Worm (Caenorhabditis elegans): ENCODE data around the gene dpy-8.

Gene dpy-8

ce11 chrX:5183931-5184330, 33.7 kb upstream of the dpy-8 start, which contains the start of gene T03G11.9:
T03G11.9 (plus strand) TSS chrX:5184231.
- no peak for TF ChIP-seq unc-130 (GFP tag; optimal IDR thresholded peaks at IDR 0.05)
- no peak for TF ChIP-seq dox-1 (GFP tag; IDR thresholded peaks at IDR 0.05)
- TF ChIP-seq madf-6 (GFP tag; IDR thresholded peaks at IDR 0.05), result no peak
- no peak for TF ChIP-seq chd-7 (tag; optimal IDR thresholded peaks at IDR 0.05)
- no peak for TF ChIP-seq ZK185.1 (tag; optimal IDR thresholded peaks at IDR 0.05; ENCODE audit: poor library complexity, severe bottlenecking)
- no peak for TF ChIP-seq nfya-1 (tag; optimal IDR thresholded peaks at IDR 0.05; ENCODE audit: borderline replicate concordance, insufficient read depth)
- TF ChIP-seq F57C9.4 (tag; optimal IDR thresholded peaks at IDR 0.05), result no peak
- TF ChIP-seq mes-4 (tag; optimal IDR thresholded peaks at IDR 0.05), result no peak
- no peak for TF ChIP-seq B0035.1 (tag; optimal IDR thresholded peaks at IDR 0.05)
- no peak for TF ChIP-seq F49E8.2 (tag; optimal IDR thresholded peaks at IDR 0.05; ENCODE audit: insufficient read depth)
- TF ChIP-seq nfya-2 (GFP tag; IDR thresholded peaks at IDR 0.05), result no peak
- no peak for TF ChIP-seq aptf-3 (GFP tag; IDR thresholded peaks at IDR 0.05)
- TF ChIP-seq cebp-2 (GFP tag; IDR thresholded peaks at IDR 0.05), result no peak
- no peak for TF ChIP-seq hrde-1 (tag; optimal IDR thresholded peaks at IDR 0.05; ENCODE audit: borderline replicate concordance)
- no peak for TF ChIP-seq F37B4.10 (GFP tag; IDR thresholded peaks at IDR 0.05)

ce11 chrX:5179874-5180273, 29.6 kb upstream of the dpy-8 start, which contains the start of gene sru-48:
sru-48 (plus strand) TSS chrX:5180174.
- no peak for TF ChIP-seq mes-4 (tag; optimal IDR thresholded peaks at IDR 0.05)
- no peak for TF ChIP-seq madf-8 (GFP tag; conservative IDR thresholded peaks at IDR 0.05)
- TF ChIP-seq F49E8.2 (tag; optimal IDR thresholded peaks at IDR 0.05; ENCODE audit: insufficient read depth), result no peak
- no peak for TF ChIP-seq nfya-1 (tag; optimal IDR thresholded peaks at IDR 0.05; ENCODE audit: borderline replicate concordance, insufficient read depth)
- TF ChIP-seq D2030.7 (GFP tag; IDR thresholded peaks at IDR 0.05), result no peak
- no peak for TF ChIP-seq rpc-1 (optimal IDR thresholded peaks at IDR 0.05)
- no peak for TF ChIP-seq rpc-1 (tag; optimal IDR thresholded peaks at IDR 0.05)
- no peak for TF ChIP-seq ztf-3 (GFP tag; optimal IDR thresholded peaks at IDR 0.05)
- no peak for TF ChIP-seq F39B2.1 (GFP tag; IDR thresholded peaks at IDR 0.05)
- TF ChIP-seq tbx-9 (tag; optimal IDR thresholded peaks at IDR 0.05; ENCODE audit: borderline replicate concordance), result no peak
- no peak for TF ChIP-seq hlh-12 (tag; optimal IDR thresholded peaks at IDR 0.05)
- TF ChIP-seq ztf-6 (GFP tag; IDR thresholded peaks at IDR 0.05), result no peak
- no peak for TF ChIP-seq ets-4 (GFP tag; optimal IDR thresholded peaks at IDR 0.05)
- no peak for TF ChIP-seq F23B12.7 (tag; optimal IDR thresholded peaks at IDR 0.05; ENCODE audit: insufficient read depth)
- no peak for TF ChIP-seq F57C9.4 (tag; optimal IDR thresholded peaks at IDR 0.05)
- no peak for TF ChIP-seq lin-54 (GFP tag; optimal IDR thresholded peaks at IDR 0.05)
- TF ChIP-seq lin-35 (GFP tag; optimal IDR thresholded peaks at IDR 0.05), result no peak
- no peak for TF ChIP-seq sea-2 (GFP tag; IDR thresholded peaks at IDR 0.05)
- TF ChIP-seq F33H1.4 (GFP tag; IDR thresholded peaks at IDR 0.05), result no peak
- TF ChIP-seq B0261.1 (tag; optimal IDR thresholded peaks at IDR 0.05), result no peak
- TF ChIP-seq ztf-28 (GFP tag; IDR thresholded peaks at IDR 0.05), result no peak

ce11 chrX:5179050-5179449, 28.8 kb upstream of the dpy-8 start, which contains the start of gene metl-9:
metl-9 (minus strand) TSS chrX:5179150.
- TF ChIP-seq efl-1 (GFP tag; optimal IDR thresholded peaks at IDR 0.05) (peak; percentile 28), madf-8 (GFP tag; conservative IDR thresholded peaks at IDR 0.05) (peak; percentile 32; the same call in 1 of the 2 replicates), xnd-1 (tag; optimal IDR thresholded peaks at IDR 0.05) (no peak)

ce11 chrX:5174256-5174655, 24.0 kb upstream of the dpy-8 start, which contains the start of gene zchc-1A:
zchc-1A (plus strand) TSS chrX:5174369.
- no peak for TF ChIP-seq athp-1 (tag; optimal IDR thresholded peaks at IDR 0.05)
- TF ChIP-seq gei-17 (GFP tag; optimal IDR thresholded peaks at IDR 0.05), result no peak
- no peak for TF ChIP-seq mcd-1 (GFP tag; IDR thresholded peaks at IDR 0.05)
- no peak for TF ChIP-seq nhr-80 (tag; optimal IDR thresholded peaks at IDR 0.05)
- TF ChIP-seq aptf-2 (GFP tag; conservative IDR thresholded peaks at IDR 0.05), result no peak
- no peak for TF ChIP-seq C06A6.2 (GFP tag; conservative IDR thresholded peaks at IDR 0.05)
- TF ChIP-seq zfh-2 (GFP tag; conservative IDR thresholded peaks at IDR 0.05), result no peak
- no peak for TF ChIP-seq mxl-1 (tag; optimal IDR thresholded peaks at IDR 0.05)
- TF ChIP-seq snpc-1.3 (tag; optimal IDR thresholded peaks at IDR 0.05; ENCODE audit: insufficient read depth), result no peak
- TF ChIP-seq let-607 (tag; optimal IDR thresholded peaks at IDR 0.05), result no peak
- TF ChIP-seq F37B4.10 (GFP tag; IDR thresholded peaks at IDR 0.05), result no peak

Data from whole organism, young adult.